Fruit fly (Drosophila melanogaster): ENCODE data around the gene IntS11.

The IntS11 gene

dm6 chr3R:29757681-29758080 is 12.5 kb downstream of the IntS11 start:
- TF ChIP-seq CTCF (optimal IDR thresholded peaks at IDR 0.05) (no peak), CG8478 (optimal IDR thresholded peaks at IDR 0.05) (peak; percentile 48)

- TF ChIP-seq CTCF (optimal IDR thresholded peaks at IDR 0.05): no peak
- no peak for TF ChIP-seq CG8478 (optimal IDR thresholded peaks at IDR 0.05)
These were observed 13.1 kb downstream of the IntS11 start for dm6 chr3R:29758129-29758733.

dm6 chr3R:29758734-29759131 is 13.6 kb downstream of the IntS11 start:
- TF ChIP-seq CG8478 (optimal IDR thresholded peaks at IDR 0.05) (no peak), CTCF (optimal IDR thresholded peaks at IDR 0.05) (no peak)

dm6 chr3R:29760042-29760441 is 14.9 kb downstream of the IntS11 start:
- no peak for TF ChIP-seq CTCF (optimal IDR thresholded peaks at IDR 0.05)
- TF ChIP-seq CG8478 (optimal IDR thresholded peaks at IDR 0.05): no peak

- no peak for TF ChIP-seq CTCF (optimal IDR thresholded peaks at IDR 0.05)
- no peak for TF ChIP-seq CG8478 (optimal IDR thresholded peaks at IDR 0.05)
These were observed 16.4 kb downstream of the IntS11 start for dm6 chr3R:29761569-29761968.

dm6 chr3R:29762297-29762696 is 17.2 kb downstream of the IntS11 start:
- TF ChIP-seq CG8478 (optimal IDR thresholded peaks at IDR 0.05) (no peak), CTCF (optimal IDR thresholded peaks at IDR 0.05) (no peak)

- TF ChIP-seq CG8478 (optimal IDR thresholded peaks at IDR 0.05) (no peak), CTCF (optimal IDR thresholded peaks at IDR 0.05) (no peak)
These were observed 18.0 kb downstream of the IntS11 start for dm6 chr3R:29763154-29763553.

dm6 chr3R:29763804-29764203 is 18.7 kb downstream of the IntS11 start:
- no peak for TF ChIP-seq CG8478 (optimal IDR thresholded peaks at IDR 0.05)
- no peak for TF ChIP-seq CTCF (optimal IDR thresholded peaks at IDR 0.05)

- TF ChIP-seq CTCF (optimal IDR thresholded peaks at IDR 0.05): no peak
- TF ChIP-seq CG8478 (optimal IDR thresholded peaks at IDR 0.05): no peak
These were observed 19.3 kb downstream of the IntS11 start for dm6 chr3R:29764249-29765042.

dm6 chr3R:29765267-29766095 is 20.3 kb downstream of the IntS11 start, which contains the start of gene kay:
Gene kay, plus strand, starts transcription at chr3R:29765995.
- TF ChIP-seq CG8478 (optimal IDR thresholded peaks at IDR 0.05) (no peak), CTCF (optimal IDR thresholded peaks at IDR 0.05) (no peak)

- no peak for TF ChIP-seq CG8478 (optimal IDR thresholded peaks at IDR 0.05)
- no peak for TF ChIP-seq CTCF (optimal IDR thresholded peaks at IDR 0.05)
These were observed 22.1 kb downstream of the IntS11 start for dm6 chr3R:29767236-29767635.

dm6 chr3R:29770930-29771329 is 25.8 kb downstream of the IntS11 start:
- TF ChIP-seq CG8478 (optimal IDR thresholded peaks at IDR 0.05) (no peak), CTCF (optimal IDR thresholded peaks at IDR 0.05) (no peak)

dm6 chr3R:29771645-29772089 is 26.5 kb downstream of the IntS11 start:
- TF ChIP-seq CG8478 (optimal IDR thresholded peaks at IDR 0.05) (peak; percentile 22), CTCF (optimal IDR thresholded peaks at IDR 0.05) (no peak)

dm6 chr3R:29772090-29772794 is 27.1 kb downstream of the IntS11 start:
- no peak for TF ChIP-seq CG8478 (optimal IDR thresholded peaks at IDR 0.05)
- TF ChIP-seq CTCF (optimal IDR thresholded peaks at IDR 0.05): no peak
